Fruit fly (Drosophila melanogaster): Measurements from ENCODE around the gene CG9705.

CG9705 gene

DNA sequence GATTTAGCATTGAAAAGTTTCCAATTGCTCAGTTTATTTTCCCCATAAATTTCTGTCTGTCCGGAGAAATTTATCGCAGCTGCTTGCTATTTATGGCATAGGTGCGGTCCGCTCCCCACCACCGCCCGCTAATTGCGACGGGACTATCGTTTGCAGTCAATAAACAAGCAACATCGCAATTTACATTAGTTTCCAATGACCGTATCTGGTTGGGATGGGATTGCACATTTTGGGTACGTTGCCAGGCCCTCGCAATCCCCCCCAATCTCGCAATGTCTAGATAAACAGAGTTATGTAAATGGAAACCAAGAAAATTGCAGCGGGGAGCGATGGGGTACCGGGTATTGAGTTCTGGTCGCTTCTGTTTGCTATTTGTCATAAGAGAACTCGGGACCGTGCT lies 24.7 kb downstream of the CG9705 start, which contains the start of gene nudC (continued):
- TF ChIP-seq Sry-δ (GFP tag; optimal IDR thresholded peaks at IDR 0.05) (no peak), Hr39 (optimal IDR thresholded peaks at IDR 0.05) (no peak), nerfin-1 (tag; optimal IDR thresholded peaks at IDR 0.05) (no peak), sqz (GFP tag; optimal IDR thresholded peaks at IDR 0.05) (no peak), peb (GFP tag; IDR thresholded peaks at IDR 0.05) (no peak), CG34422 (GFP tag; IDR thresholded peaks at IDR 0.05) (no peak), Dip2 (GFP tag; IDR thresholded peaks at IDR 0.05) (no peak), so (GFP tag; IDR thresholded peaks at IDR 0.05) (0 out of 3 replicates have a peak, but pooled peaks have one; percentile 21), HmgD (GFP tag; optimal IDR thresholded peaks at IDR 0.05) (no peak), onecut (GFP tag; IDR thresholded peaks at IDR 0.05) (no peak), cad (GFP tag; optimal IDR thresholded peaks at IDR 0.05) (no peak), mirr (GFP tag; optimal IDR thresholded peaks at IDR 0.05) (peak; percentile 5), CG1529 (GFP tag; optimal IDR thresholded peaks at IDR 0.05) (no peak), dm (GFP tag; optimal IDR thresholded peaks at IDR 0.05) (no peak), sr (GFP tag; IDR thresholded peaks at IDR 0.05) (no peak), Gsc (GFP tag; IDR thresholded peaks at IDR 0.05) (no peak), CG6175 (GFP tag; IDR thresholded peaks at IDR 0.05) (no peak), rib (GFP tag; IDR thresholded peaks at IDR 0.05) (no peak), HLH3B (GFP tag; IDR thresholded peaks at IDR 0.05) (peak; percentile 20; the same call in 1 of the 2 replicates), CG12744 (GFP tag; optimal IDR thresholded peaks at IDR 0.05) (no peak), CG30403 (GFP tag; optimal IDR thresholded peaks at IDR 0.05) (no peak), Hmx (GFP tag; optimal IDR thresholded peaks at IDR 0.05) (no peak), CG18619 (GFP tag; optimal IDR thresholded peaks at IDR 0.05) (no peak), HHEX (GFP tag; optimal IDR thresholded peaks at IDR 0.05) (peak; percentile 3), Pdp1 (GFP tag; optimal IDR thresholded peaks at IDR 0.05) (peak in 1 of 2 experiments; percentile 69), gem (tag; optimal IDR thresholded peaks at IDR 0.05) (no peak), CG12942 (GFP tag; optimal IDR thresholded peaks at IDR 0.05) (no peak), CG17328 (GFP tag; IDR thresholded peaks at IDR 0.05) (0 out of 2 replicates have a peak, but pooled peaks have one; percentile 19), CG12104 (GFP tag; optimal IDR thresholded peaks at IDR 0.05) (no peak), crc (GFP tag; optimal IDR thresholded peaks at IDR 0.05) (no peak), CG30431 (GFP tag; optimal IDR thresholded peaks at IDR 0.05) (no peak), HLH54F (GFP tag; optimal IDR thresholded peaks at IDR 0.05) (no peak), ci (GFP tag; IDR thresholded peaks at IDR 0.05) (peak; percentile 47; the same call in 1 of the 3 replicates), Hmr (GFP tag; optimal IDR thresholded peaks at IDR 0.05) (no peak), ssp (GFP tag; IDR thresholded peaks at IDR 0.05) (no peak), scrt (GFP tag; optimal IDR thresholded peaks at IDR 0.05) (no peak), pan (optimal IDR thresholded peaks at IDR 0.05) (no peak), pan (GFP tag; optimal IDR thresholded peaks at IDR 0.05 in 1 of 2, IDR thresholded peaks at IDR 0.05 in 1 of 2) (no peak), CG6254 (GFP tag; optimal IDR thresholded peaks at IDR 0.05) (no peak), wdn (GFP tag; IDR thresholded peaks at IDR 0.05) (no peak), CG8281 (tag; optimal IDR thresholded peaks at IDR 0.05) (no peak), Elba2 (GFP tag; optimal IDR thresholded peaks at IDR 0.05) (no peak), CG4360 (GFP tag; IDR thresholded peaks at IDR 0.05) (no peak), nom (GFP tag; optimal IDR thresholded peaks at IDR 0.05) (no peak), CG15696 (tag; optimal IDR thresholded peaks at IDR 0.05) (no peak), vvl (GFP tag; IDR thresholded peaks at IDR 0.05) (no peak), otp (GFP tag; IDR thresholded peaks at IDR 0.05) (0 out of 3 replicates have a peak, but pooled peaks have one; percentile 59), Xbp1 (GFP tag; optimal IDR thresholded peaks at IDR 0.05) (no peak), CG17359 (tag; optimal IDR thresholded peaks at IDR 0.05) (no peak), sima (GFP tag; optimal IDR thresholded peaks at IDR 0.05) (no peak), br (optimal IDR thresholded peaks at IDR 0.05) (no peak), Med (GFP tag) (peak; percentile 50), chif (GFP tag; optimal IDR thresholded peaks at IDR 0.05) (no peak), eve (GFP tag; optimal IDR thresholded peaks at IDR 0.05) (no peak)

All from whole organism, embryonic.